Worm (Caenorhabditis elegans): ENCODE data around the gene T04B2.3.
A peak's percentile ranks its signal among the peaks of the same experiment; 100 is the strongest.

The T04B2.3 gene

ce11 chrIV:10009536-10009935 is 37.7 kb upstream of the T04B2.3 start, which contains the start of gene magu-4:
Gene magu-4 (plus strand): TSS chrIV:10009753.
- TF ChIP-seq alr-1 (tag; optimal IDR thresholded peaks at IDR 0.05) = no peak
- TF ChIP-seq dmd-4 (tag; optimal IDR thresholded peaks at IDR 0.05) = no peak
- TF ChIP-seq fos-1 (tag; optimal IDR thresholded peaks at IDR 0.05) = no peak
- peak; percentile 17 for TF ChIP-seq nhr-25 (tag; optimal IDR thresholded peaks at IDR 0.05)
- TF ChIP-seq ceh-16 (tag; optimal IDR thresholded peaks at IDR 0.05) = no peak
- no peak for TF ChIP-seq peb-1 (tag; optimal IDR thresholded peaks at IDR 0.05)

- no peak for TF ChIP-seq zag-1 (tag; optimal IDR thresholded peaks at IDR 0.05)
- no peak for TF ChIP-seq dmd-4 (tag; optimal IDR thresholded peaks at IDR 0.05)
- no peak for TF ChIP-seq ceh-82 (tag; optimal IDR thresholded peaks at IDR 0.05)
- no peak for TF ChIP-seq unc-55 (GFP tag; optimal IDR thresholded peaks at IDR 0.05)
- TF ChIP-seq unc-39 (tag; optimal IDR thresholded peaks at IDR 0.05) = no peak
- TF ChIP-seq sem-4 (tag; optimal IDR thresholded peaks at IDR 0.05) = no peak
- no peak for TF ChIP-seq ztf-1 (GFP tag; conservative IDR thresholded peaks at IDR 0.05)
- TF ChIP-seq skn-1 (tag; optimal IDR thresholded peaks at IDR 0.05) = no peak
- TF ChIP-seq nhr-23 (tag; optimal IDR thresholded peaks at IDR 0.05) = no peak
- TF ChIP-seq ceh-16 (tag; optimal IDR thresholded peaks at IDR 0.05) = no peak
- TF ChIP-seq unc-62 (GFP tag; optimal IDR thresholded peaks at IDR 0.05) = no peak
- TF ChIP-seq mdl-1 (tag; optimal IDR thresholded peaks at IDR 0.05) = no peak
- TF ChIP-seq elt-1 (tag; optimal IDR thresholded peaks at IDR 0.05) = no peak
Observed at ce11 chrIV:10016977-10017376, 30.2 kb upstream of the T04B2.3 start, which contains the start of gene ent-7. Gene ent-7 (plus strand): TSS chrIV:10017277.

- TF ChIP-seq fos-1 (tag; optimal IDR thresholded peaks at IDR 0.05) = peak; percentile 7
- TF ChIP-seq ama-1 (optimal IDR thresholded peaks at IDR 0.05) = no peak
Observed at ce11 chrIV:10017633-10018032, 29.6 kb upstream of the T04B2.3 start, which contains the start of gene F44D12.2. Gene F44D12.2 (minus strand): TSS chrIV:10017733.

- TF ChIP-seq nhr-11 (tag; optimal IDR thresholded peaks at IDR 0.05) = no peak
- no peak for TF ChIP-seq ceh-16 (tag; optimal IDR thresholded peaks at IDR 0.05)
- TF ChIP-seq nhr-6 (tag; optimal IDR thresholded peaks at IDR 0.05) = no peak
- no peak for TF ChIP-seq elt-1 (tag; optimal IDR thresholded peaks at IDR 0.05)
- TF ChIP-seq egl-27 (tag; optimal IDR thresholded peaks at IDR 0.05) = no peak
- TF ChIP-seq ztf-11 (tag; optimal IDR thresholded peaks at IDR 0.05) = no peak
- no peak for TF ChIP-seq zag-1 (tag; optimal IDR thresholded peaks at IDR 0.05)
- TF ChIP-seq nhr-77 (tag; optimal IDR thresholded peaks at IDR 0.05) = no peak
- TF ChIP-seq unc-39 (tag; optimal IDR thresholded peaks at IDR 0.05) = no peak
- no peak for TF ChIP-seq blmp-1 (tag; optimal IDR thresholded peaks at IDR 0.05; ENCODE audit: insufficient read depth)
- TF ChIP-seq crh-2 (tag; optimal IDR thresholded peaks at IDR 0.05) = no peak
- TF ChIP-seq fos-1 (tag; optimal IDR thresholded peaks at IDR 0.05) = no peak
- TF ChIP-seq R02D3.7 (tag; optimal IDR thresholded peaks at IDR 0.05) = no peak
- TF ChIP-seq lsy-2 (tag; optimal IDR thresholded peaks at IDR 0.05) = no peak
- TF ChIP-seq ZK546.5 (tag; optimal IDR thresholded peaks at IDR 0.05) = no peak
- no peak for TF ChIP-seq Y55F3AM.14 (GFP tag; optimal IDR thresholded peaks at IDR 0.05)
- TF ChIP-seq unc-55 (GFP tag; optimal IDR thresholded peaks at IDR 0.05) = no peak
- TF ChIP-seq C34F6.9 (tag; optimal IDR thresholded peaks at IDR 0.05) = no peak
- TF ChIP-seq peb-1 (tag; optimal IDR thresholded peaks at IDR 0.05) = no peak
Observed at ce11 chrIV:10021283-10021682, 25.9 kb upstream of the T04B2.3 start, which contains the start of gene F44D12.19. Gene F44D12.19 (plus strand): TSS chrIV:10021583.

- TF ChIP-seq gmeb-1 (tag; optimal IDR thresholded peaks at IDR 0.05) = no peak
- no peak for TF ChIP-seq mbf-1 (tag; optimal IDR thresholded peaks at IDR 0.05)
- no peak for TF ChIP-seq fos-1 (tag; optimal IDR thresholded peaks at IDR 0.05)
- no peak for TF ChIP-seq lin-11 (tag; optimal IDR thresholded peaks at IDR 0.05)
- TF ChIP-seq peb-1 (tag; optimal IDR thresholded peaks at IDR 0.05) = no peak
- no peak for TF ChIP-seq nhr-10 (tag; optimal IDR thresholded peaks at IDR 0.05)
- TF ChIP-seq egl-27 (tag; optimal IDR thresholded peaks at IDR 0.05) = no peak
- TF ChIP-seq unc-55 (GFP tag; optimal IDR thresholded peaks at IDR 0.05) = no peak
- no peak for TF ChIP-seq Y55F3AM.14 (GFP tag; optimal IDR thresholded peaks at IDR 0.05)
- no peak for TF ChIP-seq ztf-11 (tag; optimal IDR thresholded peaks at IDR 0.05)
- no peak for TF ChIP-seq snpc-4 (tag; optimal IDR thresholded peaks at IDR 0.05)
Observed at ce11 chrIV:10022991-10023390, 24.2 kb upstream of the T04B2.3 start, which contains the start of gene F44D12.8. Gene F44D12.8 (plus strand): TSS chrIV:10023291.

Data from whole organism, L2 larva.